Fruit fly (Drosophila melanogaster) whole organism, prepupa: ENCODE measurements around the gene CG11342.

Experiments used
- CG11762 ChIP-seq: fragments of 200-800 bp; sonication (Bioruptor generic); optimal IDR thresholded peaks from 3 replicates; lab custom pipeline; 2016; ENCODE audit warnings: missing biosample characterization, missing genetic modification characterization; ENCODE audit not compliant: insufficient read depth
- CG1621 ChIP-seq: fragments of 200-800 bp; sonication (Bioruptor generic); optimal IDR thresholded peaks from 3 replicates; lab custom pipeline; 2018; ENCODE audit warnings: missing biosample characterization, mild to moderate bottlenecking, missing genetic modification characterization
- CG16779 ChIP-seq: fragments of 200-800 bp; sonication (Bioruptor generic); optimal IDR thresholded peaks from 3 replicates; lab custom pipeline; 2017; ENCODE audit warnings: missing biosample characterization, mild to moderate bottlenecking, missing genetic modification characterization
- CG34406 ChIP-seq: fragments of 200-800 bp; sonication (Bioruptor generic); optimal IDR thresholded peaks from 3 replicates; lab custom pipeline; 2016; ENCODE audit warnings: missing biosample characterization, missing genetic modification characterization
- CG8119 ChIP-seq: fragments of 200-800 bp; sonication (Bioruptor generic); IDR thresholded peaks from 3 replicates; pipeline ENCODE4 v1.3.6; 2022; ENCODE audit warnings: missing biosample characterization, missing genetic modification characterization
- Eip75B ChIP-seq: fragments of 200-800 bp; sonication (Bioruptor generic); optimal IDR thresholded peaks from 3 replicates; lab custom pipeline; 2016; ENCODE audit warnings: missing biosample characterization, missing genetic modification characterization
- Eip78C ChIP-seq: fragments of 200-800 bp; sonication (Bioruptor generic); peaks from one replicate; lab custom pipeline; 2016; ENCODE audit warnings: missing biosample characterization, missing genetic modification characterization
- Lpt ChIP-seq: fragments of 200-800 bp; sonication (Bioruptor generic); optimal IDR thresholded peaks from 3 replicates; lab custom pipeline; 2016; ENCODE audit warnings: missing biosample characterization, missing genetic modification characterization
- pdm3 ChIP-seq: fragments of 200-800 bp; sonication (Bioruptor generic); optimal IDR thresholded peaks from 3 replicates; lab custom pipeline; 2016; ENCODE audit warnings: missing biosample characterization, missing genetic modification characterization
- salr ChIP-seq, 2 experiments: fragments of 200-800 bp; sonication (Bioruptor generic); optimal IDR thresholded peaks; 3 replicates each; lab custom pipeline; 2016 to 2018; ENCODE audit warnings: missing biosample characterization in 2 of 2, missing genetic modification characterization in 2 of 2, mild to moderate bottlenecking in 1 of 2
- svp ChIP-seq: fragments of 200-800 bp; sonication (Bioruptor generic); peaks from one replicate; lab custom pipeline; 2016; ENCODE audit warnings: missing biosample characterization, missing genetic modification characterization

DNA sequence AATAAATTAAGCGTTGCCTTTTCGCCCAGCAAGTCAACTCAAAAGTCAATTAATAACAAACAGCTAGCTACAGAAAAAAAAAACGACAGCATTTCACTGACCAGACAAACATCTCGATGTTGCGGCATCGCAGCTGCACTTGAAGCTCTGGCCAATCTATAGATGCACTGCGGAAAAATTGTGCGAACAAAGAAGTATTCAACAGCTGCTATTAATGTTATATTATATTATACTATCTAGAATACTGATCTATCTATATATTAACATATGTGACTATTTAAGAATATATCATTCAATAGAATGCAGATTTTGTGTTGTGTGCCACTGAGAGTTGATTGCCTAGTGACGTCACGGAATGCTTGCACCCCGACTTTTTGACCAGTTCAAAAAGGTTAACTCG is 19.2 kb downstream of the CG11342 start:
- peak; percentile 3 for TF ChIP-seq CG11762
- TF ChIP-seq pdm3 (GFP tag; lab: Kevin White, UChicago): no peak
- peak; percentile 67; the same call in 2 of the 3 replicates for TF ChIP-seq CG8119 (GFP tag; lab: Robert Waterston, UW)
- TF ChIP-seq CG16779 (tag; lab: Kevin White, UChicago): no peak
- TF ChIP-seq svp (GFP tag; lab: Kevin White, UChicago): no peak
- TF ChIP-seq Eip75B (GFP tag; lab: Kevin White, UChicago): no peak
- no peak for TF ChIP-seq salr (GFP tag; optimal IDR thresholded peaks at IDR 0.05; lab: Kevin White, UChicago)
- TF ChIP-seq Eip78C (GFP tag; lab: Kevin White, UChicago): peak; percentile 61
- TF ChIP-seq Lpt (GFP tag; lab: Kevin White, UChicago): no peak
- TF ChIP-seq CG34406: no peak
- TF ChIP-seq CG1621 (tag; lab: Kevin White, UChicago): no peak
